Fruit fly (Drosophila melanogaster) whole organism, embryonic: ENCODE results near the gene Utx.

Experiments used
- B-H2 ChIP-seq: fragments of 200-800 bp; sonication (Bioruptor generic); optimal IDR thresholded peaks from 2 replicates; lab custom pipeline; 2018; ENCODE audit warnings: missing biosample characterization, mild to moderate bottlenecking, missing genetic modification characterization
- CG1024 ChIP-seq: fragments of 200-800 bp; sonication (Bioruptor generic); IDR thresholded peaks from 2 replicates; pipeline ENCODE4 v1.3.6; 2022; ENCODE audit warnings: missing biosample characterization, missing genetic modification characterization
- CG10959 ChIP-seq: fragments of 200-800 bp; sonication (Bioruptor generic); IDR thresholded peaks from 2 replicates; pipeline ENCODE4 v1.3.6; 2022; ENCODE audit warnings: missing biosample characterization, missing genetic modification characterization
- CG11504 ChIP-seq: fragments of 200-800 bp; sonication (Bioruptor generic); optimal IDR thresholded peaks from 3 replicates; lab custom pipeline; 2019; ENCODE audit warnings: missing biosample characterization, mild to moderate bottlenecking, missing genetic modification characterization, moderate library complexity
- CG11723 ChIP-seq: fragments of 200-800 bp; sonication (Bioruptor generic); optimal IDR thresholded peaks from 2 replicates; lab custom pipeline; 2017; ENCODE audit warnings: missing biosample characterization, mild to moderate bottlenecking, missing genetic modification characterization
- CG12071 ChIP-seq: fragments of 200-800 bp; sonication (Bioruptor generic); optimal IDR thresholded peaks from 3 replicates; lab custom pipeline; 2018; ENCODE audit warnings: missing biosample characterization, mild to moderate bottlenecking, missing genetic modification characterization
- CG12155 ChIP-seq: fragments of 200-800 bp; sonication (Bioruptor generic); optimal IDR thresholded peaks from 3 replicates; lab custom pipeline; 2016; ENCODE audit warnings: missing biosample characterization, missing genetic modification characterization
- CG12236 ChIP-seq: fragments of 200-800 bp; sonication (Bioruptor generic); optimal IDR thresholded peaks from 2 replicates; lab custom pipeline; 2016; ENCODE audit warnings: missing biosample characterization, missing genetic modification characterization
- CG12391 ChIP-seq: fragments of 200-800 bp; sonication (Bioruptor generic); optimal IDR thresholded peaks from 3 replicates; lab custom pipeline; 2018; ENCODE audit warnings: missing biosample characterization, mild to moderate bottlenecking, missing genetic modification characterization, moderate library complexity
- CG12942 ChIP-seq: fragments of 200-800 bp; sonication (Bioruptor generic); optimal IDR thresholded peaks from 3 replicates; lab custom pipeline; 2016; ENCODE audit warnings: missing biosample characterization, missing genetic modification characterization
- CG13624 ChIP-seq: fragments of 200-800 bp; sonication (Bioruptor generic); optimal IDR thresholded peaks from 2 replicates; lab custom pipeline; 2016; ENCODE audit warnings: missing biosample characterization, missing genetic modification characterization
- CG15514 ChIP-seq: fragments of 200-800 bp; sonication (Bioruptor generic); optimal IDR thresholded peaks from 3 replicates; lab custom pipeline; 2017; ENCODE audit warnings: missing biosample characterization, missing genetic modification characterization, mild to moderate bottlenecking, moderate library complexity, missing genetic modification reagents
- CG17802 ChIP-seq: fragments of 200-800 bp; sonication (Bioruptor generic); optimal IDR thresholded peaks from 2 replicates; lab custom pipeline; 2018; ENCODE audit warnings: missing biosample characterization, mild to moderate bottlenecking, missing genetic modification characterization, moderate library complexity
- CG18262 ChIP-seq: fragments of 200-800 bp; optimal IDR thresholded peaks from 3 replicates; lab custom pipeline; 2019; ENCODE audit warnings: missing biosample characterization, mild to moderate bottlenecking, missing genetic modification characterization, moderate library complexity
- CG2199 ChIP-seq: fragments of 200-800 bp; sonication (Bioruptor generic); IDR thresholded peaks from 3 replicates; pipeline ENCODE4 v1.3.6; 2022; ENCODE audit warnings: missing biosample characterization, missing genetic modification characterization
- CG30431 ChIP-seq: fragments of 200-800 bp; sonication (Bioruptor generic); optimal IDR thresholded peaks from 2 replicates; lab custom pipeline; 2017; ENCODE audit warnings: missing biosample characterization, missing genetic modification characterization
- CG31388 ChIP-seq: fragments of 200-800 bp; sonication (Bioruptor generic); optimal IDR thresholded peaks from 2 replicates; lab custom pipeline; 2016; ENCODE audit warnings: missing biosample characterization, missing genetic modification characterization
- CG31441 ChIP-seq: fragments of 200-800 bp; sonication (Bioruptor generic); IDR thresholded peaks from 2 replicates; pipeline ENCODE4 v1.3.6; 2022; ENCODE audit warnings: missing biosample characterization, missing genetic modification characterization
- CG34224 ChIP-seq: fragments of 200-800 bp; sonication (Bioruptor generic); IDR thresholded peaks from 3 replicates; pipeline ENCODE4 v1.3.6; 2022; ENCODE audit warnings: missing biosample characterization, missing genetic modification characterization; ENCODE audit not compliant: partially characterized antibody
- CG34376 ChIP-seq: fragments of 200-800 bp; sonication (Bioruptor generic); optimal IDR thresholded peaks from 2 replicates; lab custom pipeline; 2018; ENCODE audit warnings: missing biosample characterization, mild to moderate bottlenecking, missing genetic modification characterization
- CG4328 ChIP-seq: fragments of 200-800 bp; sonication (Bioruptor generic); optimal IDR thresholded peaks from 3 replicates; lab custom pipeline; 2017; ENCODE audit warnings: missing biosample characterization, missing genetic modification reagents, missing genetic modification characterization
- CG4820 ChIP-seq: fragments of 200-800 bp; sonication (Bioruptor generic); optimal IDR thresholded peaks from 3 replicates; lab custom pipeline; 2016; ENCODE audit warnings: missing biosample characterization, missing genetic modification characterization
- CG4854 ChIP-seq: fragments of 200-800 bp; sonication (Bioruptor generic); optimal IDR thresholded peaks from 2 replicates; lab custom pipeline; 2016; ENCODE audit warnings: missing biosample characterization, missing genetic modification characterization, inconsistent platforms
- CG7963 ChIP-seq: fragments of 200-800 bp; sonication (Bioruptor generic); IDR thresholded peaks from 3 replicates; pipeline ENCODE4 v1.3.6; 2022; ENCODE audit warnings: missing biosample characterization, missing genetic modification characterization; ENCODE audit not compliant: partially characterized antibody
- CG8478 ChIP-seq: fragments of >200 bp; optimal IDR thresholded peaks from 2 replicates; lab custom pipeline; 2018
- CG9215 ChIP-seq: fragments of 200-800 bp; sonication (Bioruptor generic); IDR thresholded peaks from 2 replicates; pipeline ENCODE4 v1.3.6; 2022; ENCODE audit warnings: missing biosample characterization, missing genetic modification characterization
- Dek ChIP-seq: fragments of 200-800 bp; sonication (Bioruptor generic); optimal IDR thresholded peaks from 3 replicates; lab custom pipeline; 2019; ENCODE audit warnings: missing biosample characterization, mild to moderate bottlenecking, missing genetic modification characterization, moderate library complexity
- Dfd ChIP-seq, 2 experiments: fragments of >200 bp; optimal IDR thresholded peaks; 2 replicates each; lab custom pipeline; 2017; ENCODE audit warnings: missing biosample characterization in 2 of 2, missing genetic modification characterization in 2 of 2
- Dip2 ChIP-seq: fragments of 200-800 bp; sonication (Bioruptor generic); IDR thresholded peaks from 2 replicates; pipeline ENCODE4 v1.3.6; 2022; ENCODE audit warnings: missing biosample characterization, missing genetic modification characterization
- Dip3 ChIP-seq: fragments of 200-800 bp; sonication (Bioruptor generic); optimal IDR thresholded peaks from 3 replicates; lab custom pipeline; 2016; ENCODE audit warnings: missing biosample characterization, missing genetic modification characterization
- Drgx ChIP-seq: fragments of 200-800 bp; sonication (Bioruptor generic); IDR thresholded peaks from 2 replicates; pipeline ENCODE4 v1.3.6; 2022; ENCODE audit warnings: missing biosample characterization, missing genetic modification characterization
- E2f1 ChIP-seq: fragments of 200-800 bp; sonication (Bioruptor generic); IDR thresholded peaks from 2 replicates; pipeline ENCODE4 v1.3.6; 2022; ENCODE audit warnings: missing biosample characterization, missing genetic modification characterization
- E2f2 ChIP-seq: fragments of 200-800 bp; sonication (Bioruptor generic); IDR thresholded peaks from 2 replicates; pipeline ENCODE4 v1.3.6; 2022; ENCODE audit warnings: missing biosample characterization, missing genetic modification characterization
- Ets97D ChIP-seq: fragments of 200-800 bp; sonication (Bioruptor generic); optimal IDR thresholded peaks from 3 replicates; lab custom pipeline; 2016; ENCODE audit warnings: missing biosample characterization, missing genetic modification characterization
- HLH4C ChIP-seq: fragments of 200-800 bp; sonication (Bioruptor generic); IDR thresholded peaks from 3 replicates; pipeline ENCODE4 v1.3.6; 2022; ENCODE audit warnings: missing biosample characterization, missing genetic modification characterization; ENCODE audit not compliant: partially characterized antibody
- Hmx ChIP-seq: fragments of 200-800 bp; sonication (Bioruptor generic); optimal IDR thresholded peaks from 2 replicates; lab custom pipeline; 2016; ENCODE audit warnings: missing biosample characterization, missing genetic modification characterization
- Lim3 ChIP-seq: fragments of 200-800 bp; sonication (Bioruptor generic); IDR thresholded peaks from 2 replicates; pipeline ENCODE4 v1.3.6; 2022; ENCODE audit warnings: missing biosample characterization, missing genetic modification characterization
- NfI ChIP-seq: fragments of 200-800 bp; sonication (Bioruptor generic); optimal IDR thresholded peaks from 3 replicates; lab custom pipeline; 2018; ENCODE audit warnings: missing biosample characterization, mild to moderate bottlenecking, missing genetic modification characterization, moderate library complexity
- Side ChIP-seq: fragments of 200-800 bp; sonication (Bioruptor generic); optimal IDR thresholded peaks from 2 replicates; lab custom pipeline; 2016; ENCODE audit warnings: missing biosample characterization, missing genetic modification characterization
- Sin3A ChIP-seq: fragments of >200 bp; optimal IDR thresholded peaks from 2 replicates; lab custom pipeline; 2018
- Ssrp ChIP-seq: fragments of 200-800 bp; sonication (Bioruptor generic); optimal IDR thresholded peaks from 2 replicates; lab custom pipeline; 2018; ENCODE audit warnings: missing biosample characterization, mild to moderate bottlenecking, missing genetic modification characterization, moderate library complexity
- Usf ChIP-seq: fragments of 200-800 bp; sonication (Bioruptor generic); optimal IDR thresholded peaks from 2 replicates; lab custom pipeline; 2017; ENCODE audit warnings: missing genotype, missing biosample characterization, missing genetic modification characterization
- ap ChIP-seq: fragments of 200-800 bp; sonication (Bioruptor generic); IDR thresholded peaks from 2 replicates; pipeline ENCODE4 v1.3.6; 2022; ENCODE audit warnings: missing biosample characterization, missing genetic modification characterization
- cg ChIP-seq: fragments of 200-800 bp; sonication (Bioruptor generic); optimal IDR thresholded peaks from 3 replicates; lab custom pipeline; 2019; ENCODE audit warnings: missing biosample characterization, mild to moderate bottlenecking, missing genetic modification characterization, moderate library complexity
- chinmo ChIP-seq: fragments of 200-800 bp; sonication (Bioruptor generic); IDR thresholded peaks from 4 replicates; pipeline ENCODE4 v1.3.6; 2022; ENCODE audit warnings: missing biosample characterization, missing genetic modification characterization; ENCODE audit not compliant: partially characterized antibody
- hbn ChIP-seq: fragments of 200-800 bp; sonication (Bioruptor generic); IDR thresholded peaks from 2 replicates; pipeline ENCODE4 v1.3.6; 2022; ENCODE audit warnings: missing biosample characterization, missing genetic modification characterization; ENCODE audit not compliant: partially characterized antibody
- her ChIP-seq: fragments of 200-800 bp; sonication (Bioruptor generic); optimal IDR thresholded peaks from 2 replicates; lab custom pipeline; 2016; ENCODE audit warnings: missing biosample characterization, missing genetic modification characterization
- kni ChIP-seq: fragments of 200-800 bp; sonication (Bioruptor generic); optimal IDR thresholded peaks from 3 replicates; lab custom pipeline; 2017; ENCODE audit warnings: mild to moderate bottlenecking, missing biosample characterization, missing genetic modification reagents, missing genetic modification characterization
- salm ChIP-seq: fragments of 200-800 bp; sonication (Bioruptor generic); optimal IDR thresholded peaks from 2 replicates; lab custom pipeline; 2018; ENCODE audit warnings: missing biosample characterization, mild to moderate bottlenecking, missing genetic modification characterization
- sim ChIP-seq: fragments of 200-800 bp; sonication (Bioruptor generic); IDR thresholded peaks from 2 replicates; pipeline ENCODE4 v1.3.6; 2022; ENCODE audit warnings: missing biosample characterization, missing genetic modification characterization
- tup ChIP-seq: fragments of 200-800 bp; sonication (Bioruptor generic); optimal IDR thresholded peaks from 2 replicates; lab custom pipeline; 2016; ENCODE audit warnings: missing biosample characterization, mild to moderate bottlenecking, missing genetic modification characterization, moderate library complexity

The Utx gene

DNA sequence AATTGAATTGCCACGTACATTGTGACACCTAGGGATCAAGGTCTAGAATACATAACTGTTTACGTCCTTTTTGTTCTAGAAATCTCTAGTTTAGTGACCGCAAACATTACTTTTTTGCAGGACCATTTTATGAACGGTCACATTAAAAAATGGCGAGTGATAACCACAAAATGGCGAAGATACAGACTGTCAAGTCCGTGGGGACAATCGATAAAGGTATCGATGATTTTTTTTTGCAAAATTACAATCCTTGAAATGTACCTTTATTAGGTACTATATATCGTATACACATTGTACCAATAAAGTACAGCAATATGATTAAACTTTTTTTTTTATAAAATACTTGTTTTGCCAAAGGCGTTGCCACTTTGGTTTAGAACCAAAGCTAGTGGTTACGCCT is 48.2 kb downstream of the Utx start (continued):
- no peak for TF ChIP-seq Ets97D
- peak; percentile 44 for TF ChIP-seq CG34224 (GFP tag; lab: Robert Waterston, UW)
- no peak for TF ChIP-seq ap (GFP tag; lab: Robert Waterston, UW)
- TF ChIP-seq NfI (GFP tag; lab: Kevin White, UChicago), result no peak
- TF ChIP-seq CG2199 (GFP tag; lab: Robert Waterston, UW), result no peak
- TF ChIP-seq E2f1 (GFP tag; lab: Robert Waterston, UW), result no peak
- TF ChIP-seq CG7963 (GFP tag; lab: Robert Waterston, UW), result no peak
- no peak for TF ChIP-seq B-H2
- TF ChIP-seq chinmo (GFP tag; lab: Robert Waterston, UW), result no peak
- no peak for TF ChIP-seq CG15514 (GFP tag; lab: Kevin White, UChicago)
- TF ChIP-seq CG10959 (GFP tag; lab: Robert Waterston, UW), result no peak
- no peak for TF ChIP-seq CG30431 (GFP tag; lab: Kevin White, UChicago)
- TF ChIP-seq CG4854, result no peak
- TF ChIP-seq cg (GFP tag; lab: Kevin White, UChicago), result no peak
- no peak for TF ChIP-seq Hmx (GFP tag; lab: Kevin White, UChicago)
- no peak for TF ChIP-seq E2f2
- no peak for TF ChIP-seq salm (tag; lab: Kevin White, UChicago)
- no peak for TF ChIP-seq tup (GFP tag; lab: Kevin White, UChicago)
- TF ChIP-seq CG13624 (GFP tag; lab: Kevin White, UChicago), result no peak
- no peak for TF ChIP-seq CG31441 (GFP tag; lab: Robert Waterston, UW)
- no peak for TF ChIP-seq Ssrp (tag; lab: Kevin White, UChicago)
- TF ChIP-seq CG31388 (GFP tag; lab: Kevin White, UChicago), result no peak
- no peak for TF ChIP-seq Dip2 (GFP tag; lab: Robert Waterston, UW)
- TF ChIP-seq CG12391 (tag; lab: Kevin White, UChicago), result no peak
- no peak for TF ChIP-seq CG12942 (GFP tag; lab: Kevin White, UChicago)
- TF ChIP-seq, all 482 proteins: peak for 34

dm6 chr2L:10226724-10227407 is 51.7 kb downstream of the Utx start, which contains the start of gene CG5708:
Gene CG5708, minus strand, starts transcription at chr2L:10226808.
- TF ChIP-seq CG4328 (no peak), Dip3 (GFP tag; lab: Kevin White, UChicago) (no peak), CG12071 (GFP tag; lab: Kevin White, UChicago) (no peak), CG34376 (GFP tag; lab: Kevin White, UChicago) (no peak), Usf (GFP tag; lab: Kevin White, UChicago) (no peak), CG1024 (GFP tag; lab: Robert Waterston, UW) (peak; percentile 96), CG2199 (GFP tag; lab: Robert Waterston, UW) (no peak), CG17802 (tag; lab: Kevin White, UChicago) (peak; percentile 82), Sin3A (lab: Kevin White, UChicago) (no peak), Lim3 (GFP tag; lab: Robert Waterston, UW) (no peak), sim (GFP tag; lab: Robert Waterston, UW) (no peak), HLH4C (GFP tag; lab: Robert Waterston, UW) (no peak), Dfd (GFP tag; optimal IDR thresholded peaks at IDR 0.05; lab: Kevin White, UChicago) (no peak), CG12236 (GFP tag; lab: Kevin White, UChicago) (no peak), Dek (no peak), CG12155 (GFP tag; lab: Kevin White, UChicago) (no peak), CG8478 (lab: Kevin White, UChicago) (no peak), CG11504 (tag; lab: Kevin White, UChicago) (no peak), hbn (peak; percentile 30; the same call in 1 of the 2 replicates), her (GFP tag; lab: Kevin White, UChicago) (no peak), chinmo (GFP tag; lab: Robert Waterston, UW) (no peak), CG4820 (GFP tag; lab: Kevin White, UChicago) (no peak), Side (no peak), CG9215 (GFP tag; lab: Robert Waterston, UW) (no peak), kni (no peak), CG18262 (peak; percentile 37), CG11723 (GFP tag; lab: Kevin White, UChicago) (peak; percentile 89), Drgx (GFP tag; lab: Robert Waterston, UW) (no peak)
